Fruit fly (Drosophila melanogaster): ENCODE data around the gene Syt12.

- TF ChIP-seq psq (GFP tag; optimal IDR thresholded peaks at IDR 0.05) (no peak), Myc (optimal IDR thresholded peaks at IDR 0.05) (no peak), Hnf4 (GFP tag; optimal IDR thresholded peaks at IDR 0.05) (no peak), Mio (GFP tag; optimal IDR thresholded peaks at IDR 0.05) (no peak), h (GFP tag; optimal IDR thresholded peaks at IDR 0.05) (no peak), fru (GFP tag; optimal IDR thresholded peaks at IDR 0.05) (no peak), N (GFP tag; optimal IDR thresholded peaks at IDR 0.05) (no peak), GATAd (GFP tag; optimal IDR thresholded peaks at IDR 0.05) (no peak), brk (GFP tag; optimal IDR thresholded peaks at IDR 0.05) (no peak), usp (GFP tag; optimal IDR thresholded peaks at IDR 0.05) (no peak), sv (GFP tag; optimal IDR thresholded peaks at IDR 0.05) (no peak)
Observed at dm6 chrX:13397610-13398009, 38.6 kb downstream of the Syt12 start.

All from whole organism, wandering third instar larva.